2 fruit fly cellular contexts compared by ENCODE assay signal in genomic region chr2L:19763446-19763772, dm6.
TF ChIP-seq lines count a peak whose summit lies in the region.

No protein-coding gene starts in this region.

- no peak for TF ChIP-seq CTCF in whole organism, embryonic (GFP tag; optimal IDR thresholded peaks at IDR 0.05; lab: Kevin White, UChicago)

TF ChIP-seq in whole organism, embryonic, 481 proteins besides CTCF, POLR2A, EP300 and RAD21:
- TF ChIP-seq Awh (GFP tag; IDR thresholded peaks at IDR 0.05; lab: Robert Waterston, UW), result 0 out of 2 replicates have a peak, but pooled peaks have one; percentile 20
- peak in 1 of 2 experiments; percentile 71 for TF ChIP-seq Hr78 (GFP tag; optimal IDR thresholded peaks at IDR 0.05; lab: Kevin White, UChicago)
- peak in 1 of 2 experiments; percentile 96 for TF ChIP-seq Pdp1 (GFP tag; optimal IDR thresholded peaks at IDR 0.05; lab: Kevin White, UChicago)
- no peak for TF ChIP-seq CoRest (tag; optimal IDR thresholded peaks at IDR 0.05; lab: Kevin White, UChicago)

TF ChIP-seq in whole organism, prepupa, 60 proteins besides CTCF, POLR2A, EP300 and RAD21:
- TF ChIP-seq Smox (GFP tag; optimal IDR thresholded peaks at IDR 0.05; lab: Kevin White, UChicago), result no peak
- TF ChIP-seq spab (GFP tag; optimal IDR thresholded peaks at IDR 0.05; lab: Kevin White, UChicago), result no peak
- TF ChIP-seq Hr39 (GFP tag; optimal IDR thresholded peaks at IDR 0.05; lab: Kevin White, UChicago), result no peak
- TF ChIP-seq Eip78C (GFP tag; lab: Kevin White, UChicago), result peak; percentile 27
- no peak for TF ChIP-seq OdsH (GFP tag; optimal IDR thresholded peaks at IDR 0.05; lab: Kevin White, UChicago)
- TF ChIP-seq topi (GFP tag; optimal IDR thresholded peaks at IDR 0.05; lab: Kevin White, UChicago), result no peak
- TF ChIP-seq eg (GFP tag; IDR thresholded peaks at IDR 0.05; lab: Robert Waterston, UW), result no peak
- TF ChIP-seq svp (GFP tag; lab: Kevin White, UChicago), result peak; percentile 91
TF ChIP-seq in whole organism, prepupa: peak in this region for 2.
